Worm (Caenorhabditis elegans) whole organism, L1 larva: Measurements from ENCODE around the gene T11B7.5.

Source experiments
- C16A3.4 ChIP-seq: fragments of 150-350 bp; optimal IDR thresholded peaks from 2 replicates; lab custom pipeline; 2014; ENCODE audit warnings: missing biosample characterization, missing genetic modification characterization
- Y116A8C.19 ChIP-seq: sonication (generic microtip); optimal IDR thresholded peaks from 2 replicates; lab custom pipeline; 2016; ENCODE audit warnings: missing compliant biosample characterization, missing genetic modification characterization, borderline replicate concordance
- aha-1 ChIP-seq: fragments of 150-350 bp; optimal IDR thresholded peaks from 2 replicates; lab custom pipeline; 2014; ENCODE audit warnings: missing biosample characterization, missing genetic modification characterization
- aly-2 ChIP-seq: fragments of 150-350 bp; optimal IDR thresholded peaks from 2 replicates; lab custom pipeline; 2014; ENCODE audit warnings: missing biosample characterization, missing genetic modification characterization
- ama-1 ChIP-seq: fragments of 150-350 bp; optimal IDR thresholded peaks from 2 replicates; lab custom pipeline; 2014
- blmp-1 ChIP-seq: fragments of 150-350 bp; optimal IDR thresholded peaks from 2 replicates; lab custom pipeline; 2014; ENCODE audit warnings: missing biosample characterization, missing genetic modification characterization
- ceh-8 ChIP-seq: fragments of 200-800 bp; sonication (Bioruptor generic); optimal IDR thresholded peaks from 2 replicates; lab custom pipeline; 2018; ENCODE audit warnings: mild to moderate bottlenecking, missing genetic modification characterization, moderate library complexity, missing compliant biosample characterization
- ceh-82 ChIP-seq, 3 experiments: fragments of 150-350 bp in 1 of 3; sonication (generic microtip) in 2 of 3; optimal IDR thresholded peaks; 2 replicates each; lab custom pipeline; 2014 to 2017; ENCODE audit warnings: missing biosample characterization in 3 of 3, missing genetic modification characterization in 3 of 3
- ceh-88 ChIP-seq: fragments of 200-800 bp; sonication (Bioruptor generic); IDR thresholded peaks from 2 replicates; pipeline ENCODE4 v1.3.6; 2022; ENCODE audit warnings: missing genetic modification characterization, missing compliant biosample characterization
- dpl-1 ChIP-seq, 3 experiments: fragments of 150-350 bp in 2 of 3; sonication (generic microtip) in 1 of 3; optimal IDR thresholded peaks; 2 replicates each; lab custom pipeline; 2014 to 2017; ENCODE audit warnings: missing biosample characterization in 3 of 3, missing genetic modification characterization in 3 of 3, missing genetic modification reagents in 3 of 3
- dsc-1 ChIP-seq: sonication (generic microtip); optimal IDR thresholded peaks from 2 replicates; lab custom pipeline; 2016; ENCODE audit warnings: mild to moderate bottlenecking, missing genetic modification characterization, missing compliant biosample characterization
- efl-1 ChIP-seq, 4 experiments: fragments of 150-350 bp; optimal IDR thresholded peaks in 3 of 4; peaks in 1 of 4; 1 replicate in 1 of 4; 2 replicates in 3 of 4; lab custom pipeline; 2014; ENCODE audit warnings: missing biosample characterization in 2 of 4, missing genetic modification characterization in 2 of 4, missing genetic modification reagents in 2 of 4
- elt-2 ChIP-seq: sonication (generic microtip); optimal IDR thresholded peaks from 2 replicates; lab custom pipeline; 2016; ENCODE audit warnings: missing genetic modification characterization, mild to moderate bottlenecking, inconsistent platforms, missing compliant biosample characterization, missing genetic modification reagents
- elt-3 ChIP-seq, 6 experiments: fragments of 150-350 bp in 1 of 6; sonication (generic microtip); optimal IDR thresholded peaks; 2 replicates each; lab custom pipeline; 2017 to 2018; ENCODE audit warnings: missing biosample characterization in 6 of 6, missing genetic modification characterization in 6 of 6, inconsistent platforms in 1 of 6
- hlh-4 ChIP-seq: sonication (generic microtip); optimal IDR thresholded peaks from 2 replicates; lab custom pipeline; 2016; ENCODE audit warnings: mild to moderate bottlenecking, missing genetic modification characterization, missing compliant biosample characterization
- hpl-2 ChIP-seq: fragments of 150-350 bp; optimal IDR thresholded peaks from 2 replicates; lab custom pipeline; 2014; ENCODE audit warnings: missing biosample characterization, missing genetic modification reagents, missing genetic modification characterization
- jun-1 ChIP-seq: fragments of 150-350 bp; optimal IDR thresholded peaks from 2 replicates; lab custom pipeline; 2014; ENCODE audit warnings: missing biosample characterization, missing genetic modification reagents, missing genetic modification characterization
- lin-14 ChIP-seq: fragments of 200-800 bp; sonication (Bioruptor generic); optimal IDR thresholded peaks from 2 replicates; lab custom pipeline; 2018; ENCODE audit warnings: mild to moderate bottlenecking, missing genetic modification characterization, moderate library complexity, missing compliant biosample characterization
- lin-35 ChIP-seq, 2 experiments: fragments of 150-350 bp; optimal IDR thresholded peaks; 2 replicates each; lab custom pipeline; 2014; ENCODE audit warnings: missing biosample characterization in 2 of 2, missing genetic modification characterization in 2 of 2, missing genetic modification reagents in 2 of 2
- lir-3 ChIP-seq: sonication (generic microtip); optimal IDR thresholded peaks from 2 replicates; lab custom pipeline; 2016; ENCODE audit warnings: mild to moderate bottlenecking, missing genetic modification characterization, moderate library complexity, missing compliant biosample characterization; ENCODE audit not compliant: poor library complexity
- lsy-2 ChIP-seq, 2 experiments: fragments of 150-350 bp; optimal IDR thresholded peaks; 2 replicates each; lab custom pipeline; 2014; ENCODE audit warnings: missing biosample characterization in 2 of 2, missing genetic modification characterization in 2 of 2
- mep-1 ChIP-seq: fragments of 150-350 bp; optimal IDR thresholded peaks from 2 replicates; lab custom pipeline; 2014; ENCODE audit warnings: missing biosample characterization, missing genetic modification characterization
- nhr-19 ChIP-seq: fragments of 200-800 bp; sonication (Bioruptor generic); conservative IDR thresholded peaks from 2 replicates; pipeline ENCODE4 v1.3.6; 2022; ENCODE audit warnings: missing genetic modification characterization, missing compliant biosample characterization
- nhr-20 ChIP-seq: sonication (generic microtip); optimal IDR thresholded peaks from 2 replicates; lab custom pipeline; 2016; ENCODE audit warnings: mild to moderate bottlenecking, missing genetic modification characterization, missing compliant biosample characterization
- nhr-28 ChIP-seq: fragments of 150-350 bp; optimal IDR thresholded peaks from 2 replicates; lab custom pipeline; 2014; ENCODE audit warnings: missing biosample characterization, missing genetic modification characterization
- nhr-47 ChIP-seq: sonication (generic microtip); optimal IDR thresholded peaks from 2 replicates; lab custom pipeline; 2016; ENCODE audit warnings: mild to moderate bottlenecking, missing genetic modification characterization, moderate library complexity, missing compliant biosample characterization
- nhr-71 ChIP-seq: sonication (generic microtip); optimal IDR thresholded peaks from 2 replicates; lab custom pipeline; 2016; ENCODE audit warnings: mild to moderate bottlenecking, missing genetic modification characterization, moderate library complexity, missing compliant biosample characterization
- nhr-77 ChIP-seq: fragments of 150-350 bp; optimal IDR thresholded peaks from 2 replicates; lab custom pipeline; 2014; ENCODE audit warnings: missing biosample characterization, missing genetic modification characterization
- nhr-85 ChIP-seq: sonication (generic microtip); peaks from one replicate; lab custom pipeline; 2016; ENCODE audit warnings: missing genetic modification characterization, inconsistent platforms, missing compliant biosample characterization
- pqm-1 ChIP-seq: sonication (generic microtip); optimal IDR thresholded peaks from 3 replicates; lab custom pipeline; 2017; ENCODE audit warnings: missing biosample characterization, missing genetic modification characterization
- rnt-1 ChIP-seq: sonication (generic microtip); optimal IDR thresholded peaks from 2 replicates; lab custom pipeline; 2016; ENCODE audit warnings: mild to moderate bottlenecking, missing genetic modification characterization, moderate library complexity, missing compliant biosample characterization
- skn-1 ChIP-seq: fragments of 150-350 bp; optimal IDR thresholded peaks from 2 replicates; lab custom pipeline; 2014; ENCODE audit warnings: missing biosample characterization, missing genetic modification characterization
- snu-23 ChIP-seq: sonication (generic microtip); optimal IDR thresholded peaks from 2 replicates; lab custom pipeline; 2016; ENCODE audit warnings: missing genetic modification characterization, missing compliant biosample characterization
- swsn-7 ChIP-seq: sonication (generic microtip); optimal IDR thresholded peaks from 2 replicates; lab custom pipeline; 2016; ENCODE audit warnings: missing genetic modification characterization, missing compliant biosample characterization
- tbx-2 ChIP-seq: sonication (generic microtip); optimal IDR thresholded peaks from 2 replicates; lab custom pipeline; 2016; ENCODE audit warnings: missing genetic modification characterization, missing compliant biosample characterization
- vab-15 ChIP-seq: sonication (generic microtip); optimal IDR thresholded peaks from 2 replicates; lab custom pipeline; 2017; ENCODE audit warnings: missing genotype, mild to moderate bottlenecking, missing genetic modification characterization, missing compliant biosample characterization
- xbp-1 ChIP-seq: sonication (generic microtip); optimal IDR thresholded peaks from 2 replicates; lab custom pipeline; 2016; ENCODE audit warnings: missing genetic modification characterization, missing compliant biosample characterization

T11B7.5 gene

DNA sequence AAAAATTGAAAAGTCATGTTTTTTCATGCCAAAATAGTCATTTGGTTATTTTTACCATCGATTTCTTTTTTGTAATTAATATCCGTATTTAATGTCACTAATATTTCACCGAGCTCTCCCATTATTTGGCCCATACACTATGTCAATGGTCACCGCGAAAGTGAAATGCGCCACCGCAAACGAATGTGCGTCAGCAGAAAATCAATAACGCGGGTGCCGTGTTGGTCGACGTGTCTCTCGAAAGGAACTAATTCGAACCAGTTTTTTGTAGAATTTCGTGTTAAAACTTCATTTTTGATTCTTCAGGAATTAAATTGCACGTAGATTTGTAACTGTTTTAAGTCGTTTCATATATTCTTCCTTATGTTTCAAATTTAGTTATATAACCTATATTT is 29.3 kb downstream of the T11B7.5 start:
- TF ChIP-seq nhr-20 (tag; lab: Kevin White, UChicago) (peak; percentile 44), efl-1 (optimal IDR thresholded peaks at IDR 0.05; lab: Kevin White, UChicago) (peak; percentile 53 to 56), efl-1 (GFP tag; optimal IDR thresholded peaks at IDR 0.05 in 1 of 2; lab: Kevin White, UChicago) (peak in 1 of 2 experiments; percentile 94), nhr-71 (tag; lab: Kevin White, UChicago) (peak; percentile 50), vab-15 (tag; lab: Kevin White, UChicago) (no peak), xbp-1 (tag; lab: Kevin White, UChicago) (peak; percentile 77), ama-1 (lab: Kevin White, UChicago) (no peak), aha-1 (tag; lab: Kevin White, UChicago) (no peak), ceh-88 (GFP tag; lab: Robert Waterston, UW) (no peak), tbx-2 (tag; lab: Kevin White, UChicago) (peak; percentile 53), nhr-47 (tag; lab: Kevin White, UChicago) (peak; percentile 9), elt-3 (tag; optimal IDR thresholded peaks at IDR 0.05; lab: Kevin White, UChicago) (peak in 1 of 6 experiments; percentile 39), nhr-77 (tag; lab: Kevin White, UChicago) (no peak), hlh-4 (tag; lab: Kevin White, UChicago) (no peak), ceh-8 (no peak), nhr-85 (tag; lab: Kevin White, UChicago) (peak; percentile 5), elt-2 (tag; lab: Kevin White, UChicago) (no peak), lin-14 (GFP tag; lab: Kevin White, UChicago) (peak; percentile 54), pqm-1 (tag; lab: Kevin White, UChicago) (no peak), mep-1 (tag; lab: Kevin White, UChicago) (no peak), rnt-1 (tag; lab: Kevin White, UChicago) (peak; percentile 50), hpl-2 (no peak), C16A3.4 (tag; lab: Kevin White, UChicago) (peak; percentile 19), snu-23 (GFP tag; lab: Kevin White, UChicago) (peak; percentile 51), lin-35 (GFP tag; optimal IDR thresholded peaks at IDR 0.05; lab: Kevin White, UChicago) (peak; percentile 32 to 69), ceh-82 (tag; optimal IDR thresholded peaks at IDR 0.05; lab: Kevin White, UChicago) (peak in 1 of 3 experiments; percentile 11), lir-3 (tag; lab: Kevin White, UChicago) (no peak), swsn-7 (tag; lab: Kevin White, UChicago) (peak; percentile 16), skn-1 (no peak), lsy-2 (tag; optimal IDR thresholded peaks at IDR 0.05; lab: Kevin White, UChicago) (peak in 1 of 2 experiments; percentile 57), nhr-28 (tag; lab: Kevin White, UChicago) (no peak), dsc-1 (peak; percentile 13), blmp-1 (tag; lab: Kevin White, UChicago) (peak; percentile 93), dpl-1 (GFP tag; optimal IDR thresholded peaks at IDR 0.05; lab: Kevin White, UChicago) (peak in 2 of 3 experiments; percentile 56)

DNA sequence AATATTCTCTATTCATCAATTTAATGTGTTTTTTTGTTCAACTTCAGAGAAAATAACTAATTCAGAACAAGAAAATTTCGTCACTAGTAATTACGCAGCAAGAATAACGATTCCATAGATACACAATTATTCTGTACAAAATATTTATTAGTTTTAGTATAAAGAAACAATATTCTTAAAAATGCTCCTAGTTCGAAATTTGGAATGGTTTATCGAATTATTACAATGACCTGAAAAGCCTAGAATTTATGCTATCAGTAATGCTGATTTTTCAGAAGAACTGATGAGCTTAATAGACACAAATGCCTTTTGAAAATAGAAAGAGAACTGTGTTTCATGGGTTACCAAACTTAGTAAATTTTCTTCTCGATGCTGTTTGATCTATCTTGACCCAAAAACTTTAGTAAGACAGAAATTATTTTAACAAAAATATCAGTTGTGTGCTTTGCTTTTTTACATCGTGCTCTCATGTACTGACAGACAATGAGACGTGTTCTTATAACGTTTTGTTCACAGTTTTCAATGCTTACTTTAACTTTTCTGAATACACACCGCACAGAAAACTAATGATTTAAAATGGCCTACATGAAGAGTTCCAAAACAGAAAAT is 29.8 kb downstream of the T11B7.5 start:
- TF ChIP-seq Y116A8C.19 (tag; lab: Kevin White, UChicago) (no peak), jun-1 (tag; lab: Kevin White, UChicago) (peak; percentile 19), aly-2 (tag; lab: Kevin White, UChicago) (peak; percentile 87), nhr-19 (no peak), elt-3 (tag; optimal IDR thresholded peaks at IDR 0.05; lab: Kevin White, UChicago) (peak in 2 of 6 experiments; percentile 27 to 28), nhr-85 (tag; lab: Kevin White, UChicago) (peak; percentile 74)
